Fruit fly (Drosophila melanogaster) whole organism: Measurements from ENCODE around the gene CG43072.

Source experiments
- CG8478 ChIP-seq: fragments of >200 bp; optimal IDR thresholded peaks from 2 replicates; lab custom pipeline; 2018; ENCODE audit warnings: inconsistent platforms
- Dll ChIP-seq: fragments of >200 bp; optimal IDR thresholded peaks from 2 replicates; lab custom pipeline; 2017
- EcR ChIP-seq, 2 experiments: fragments of >200 bp; optimal IDR thresholded peaks; 2 replicates each; lab custom pipeline; 2017; ENCODE audit warnings: missing biosample characterization in 2 of 2, missing genetic modification characterization in 2 of 2, missing genetic modification reagents in 2 of 2
- pan ChIP-seq: fragments of >200 bp; optimal IDR thresholded peaks from 2 replicates; lab custom pipeline; 2017
- psq ChIP-seq: fragments of >200 bp; optimal IDR thresholded peaks from 2 replicates; lab custom pipeline; 2017
- usp ChIP-seq: fragments of >200 bp; optimal IDR thresholded peaks from 2 replicates; lab custom pipeline; 2017; ENCODE audit warnings: missing biosample characterization, missing genetic modification characterization, mixed read lengths

Gene CG43072

DNA sequence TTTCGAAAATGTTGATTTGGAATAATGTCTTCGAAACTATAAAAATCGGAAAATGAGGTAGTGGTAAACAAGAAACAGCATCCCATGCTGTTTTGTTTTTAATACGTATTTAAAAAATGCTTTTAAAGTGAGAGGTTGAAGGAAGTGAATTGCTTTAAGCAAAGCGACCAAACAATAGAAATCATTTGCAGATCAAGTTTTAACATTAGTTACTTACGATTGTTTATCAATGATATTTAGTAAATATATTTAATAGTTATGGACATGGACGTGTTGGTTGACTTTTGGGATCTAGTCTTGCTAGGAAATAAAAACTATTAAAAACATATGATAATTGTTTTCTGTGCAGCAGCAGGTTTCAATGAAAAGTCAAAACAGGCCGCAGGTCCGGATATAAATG is 9.4 kb upstream of the CG43072 start:
- no peak for TF ChIP-seq Dll (lab: Kevin White, UChicago)
- TF ChIP-seq pan (lab: Kevin White, UChicago): no peak

DNA sequence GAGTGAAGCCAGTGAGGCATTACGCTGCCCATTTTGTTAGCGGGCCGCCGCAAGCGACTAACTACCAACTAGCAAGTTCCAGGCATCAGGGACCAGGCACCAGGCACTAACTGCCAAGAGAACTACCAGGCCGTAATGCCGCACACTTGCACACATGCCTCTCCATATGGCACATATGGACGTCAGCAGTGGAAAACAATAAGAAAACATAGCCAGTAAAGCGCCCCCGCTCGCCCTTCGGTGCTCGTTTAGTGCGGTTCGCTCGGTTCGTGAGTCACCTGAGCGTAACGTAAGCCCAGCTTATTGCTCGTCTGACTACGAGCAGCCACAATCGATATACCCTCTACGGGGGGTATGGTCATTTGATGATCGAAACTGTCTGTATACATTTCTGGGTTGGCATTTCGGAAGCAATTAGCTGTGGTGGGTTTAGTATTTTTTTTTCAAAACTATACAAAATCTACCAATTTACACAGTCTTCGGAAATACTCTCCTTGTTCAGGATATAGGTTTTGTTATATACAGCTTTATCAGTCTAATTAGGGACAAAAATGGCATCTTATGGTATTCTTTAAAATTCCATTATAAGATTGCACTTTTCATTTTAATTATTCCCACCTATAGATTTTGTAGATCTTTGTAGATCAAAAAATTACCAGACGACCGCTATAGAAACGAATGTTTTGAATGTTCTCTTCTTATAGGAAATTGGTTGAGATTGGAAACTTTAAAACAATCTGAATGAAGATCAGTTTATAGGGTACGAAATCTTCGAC is 8.7 kb upstream of the CG43072 start:
- TF ChIP-seq Dll (lab: Kevin White, UChicago): no peak
- no peak for TF ChIP-seq usp (GFP tag; lab: Kevin White, UChicago)
- TF ChIP-seq psq (lab: Kevin White, UChicago): no peak
- TF ChIP-seq pan (lab: Kevin White, UChicago): peak; percentile 82
- TF ChIP-seq EcR (GFP tag; optimal IDR thresholded peaks at IDR 0.05; lab: Kevin White, UChicago): no peak
- TF ChIP-seq CG8478 (lab: Kevin White, UChicago): no peak

DNA sequence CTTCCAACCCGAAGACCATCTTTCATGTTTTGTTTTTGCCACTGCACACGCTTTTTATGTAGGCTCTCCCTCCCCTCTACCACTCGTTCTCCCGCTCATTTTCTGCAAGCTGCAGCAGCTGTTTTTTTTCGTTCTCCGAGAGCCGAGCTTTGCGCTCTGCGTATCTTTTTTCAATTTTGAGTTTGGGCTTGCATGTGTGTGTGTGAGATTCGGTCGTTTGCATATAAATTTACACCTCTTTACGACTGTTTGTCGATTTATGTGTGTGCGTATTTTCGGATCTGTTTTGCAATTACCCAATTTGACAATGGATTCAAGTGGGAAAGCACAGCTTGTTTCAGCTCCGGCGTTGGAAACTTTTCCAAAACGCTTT is 8.1 kb upstream of the CG43072 start:
- TF ChIP-seq Dll (lab: Kevin White, UChicago) (peak; percentile 66), EcR (GFP tag; optimal IDR thresholded peaks at IDR 0.05; lab: Kevin White, UChicago) (no peak)

DNA sequence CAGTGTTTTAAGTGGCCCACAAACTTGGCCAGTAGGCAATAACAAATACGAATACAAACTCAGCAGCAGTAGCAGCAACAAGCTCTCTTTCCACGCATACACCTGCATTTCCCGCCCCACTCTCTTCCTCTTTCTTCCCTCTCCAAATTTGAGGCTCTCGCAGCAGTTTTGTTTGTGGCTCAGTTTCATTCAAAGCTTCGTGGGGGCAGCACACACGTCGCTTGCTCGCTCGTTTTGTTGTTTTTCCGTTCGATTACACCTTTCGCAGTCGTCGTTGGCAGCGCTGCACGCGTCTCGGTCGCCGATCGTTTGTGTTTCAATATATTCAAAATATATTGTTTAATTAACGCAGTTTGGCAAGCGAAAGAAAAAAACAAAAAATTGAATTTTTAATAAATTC is 7.0 kb upstream of the CG43072 start:
- TF ChIP-seq Dll (lab: Kevin White, UChicago) (peak; percentile 80), pan (lab: Kevin White, UChicago) (no peak)

DNA sequence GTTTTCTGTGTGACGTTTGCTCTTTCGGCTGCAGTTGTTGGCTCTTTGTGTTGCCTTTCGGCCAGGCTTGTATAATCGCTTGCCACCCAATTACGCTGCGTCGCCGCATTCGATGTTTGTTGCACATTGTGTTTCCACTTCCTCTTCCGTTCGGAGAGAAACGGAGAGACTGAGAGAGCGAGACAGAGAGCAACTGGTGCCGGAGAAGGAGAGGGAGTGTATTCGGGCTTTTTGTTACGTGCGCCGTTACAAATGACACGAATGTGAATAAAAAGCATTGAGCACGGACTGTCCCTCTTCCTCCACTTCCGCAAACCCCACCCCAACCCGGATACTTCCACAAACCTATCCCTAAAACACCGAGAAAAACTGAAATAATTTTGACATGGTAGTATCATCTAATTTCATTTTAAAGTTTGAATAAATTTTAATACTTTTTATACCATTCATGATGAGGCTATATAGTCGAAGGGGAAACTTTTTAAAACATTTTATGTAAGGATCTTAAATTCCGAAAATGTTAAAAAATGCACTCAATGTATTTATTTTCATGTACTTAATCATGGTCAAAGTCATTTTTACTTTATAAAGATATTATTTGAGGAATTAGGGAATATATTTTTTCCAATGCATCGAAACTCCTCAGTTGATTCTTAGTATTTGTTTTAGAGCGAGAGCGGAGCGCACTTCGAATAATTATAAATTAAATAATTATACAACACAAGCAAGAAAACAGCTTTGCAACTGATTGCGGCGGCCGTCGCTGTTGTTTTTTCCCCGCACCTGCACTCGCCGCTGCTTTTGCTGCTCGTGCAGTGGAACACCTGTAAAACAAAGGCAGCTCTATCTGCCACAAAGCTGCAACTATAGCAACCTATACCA is 5.2 kb upstream of the CG43072 start:
- TF ChIP-seq usp (GFP tag; lab: Kevin White, UChicago): no peak
- no peak for TF ChIP-seq CG8478 (lab: Kevin White, UChicago)
- no peak for TF ChIP-seq Dll (lab: Kevin White, UChicago)
- TF ChIP-seq EcR (GFP tag; optimal IDR thresholded peaks at IDR 0.05; lab: Kevin White, UChicago): no peak
- TF ChIP-seq pan (lab: Kevin White, UChicago): no peak
- TF ChIP-seq psq (lab: Kevin White, UChicago): no peak

DNA sequence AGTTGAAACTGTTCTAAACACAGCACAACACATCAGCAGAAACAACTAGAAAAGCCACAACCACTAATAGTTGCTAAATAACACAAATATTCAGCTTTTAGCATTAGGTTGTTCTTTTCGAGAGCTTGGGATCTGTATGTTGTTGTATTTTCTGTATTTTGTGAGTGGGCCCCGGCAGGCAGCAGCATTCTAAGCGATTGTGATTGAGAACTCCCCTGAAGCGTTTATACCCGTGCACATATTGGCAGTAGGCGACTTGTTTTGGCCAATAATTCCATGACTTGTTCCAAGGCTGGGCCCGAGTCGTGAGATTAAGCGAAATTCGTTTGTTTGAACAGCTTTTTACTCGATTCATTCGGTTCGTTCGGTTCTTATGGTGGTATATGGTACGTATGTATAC is 3.7 kb upstream of the CG43072 start:
- TF ChIP-seq psq (lab: Kevin White, UChicago): no peak
- no peak for TF ChIP-seq usp (GFP tag; lab: Kevin White, UChicago)
- no peak for TF ChIP-seq CG8478 (lab: Kevin White, UChicago)

DNA sequence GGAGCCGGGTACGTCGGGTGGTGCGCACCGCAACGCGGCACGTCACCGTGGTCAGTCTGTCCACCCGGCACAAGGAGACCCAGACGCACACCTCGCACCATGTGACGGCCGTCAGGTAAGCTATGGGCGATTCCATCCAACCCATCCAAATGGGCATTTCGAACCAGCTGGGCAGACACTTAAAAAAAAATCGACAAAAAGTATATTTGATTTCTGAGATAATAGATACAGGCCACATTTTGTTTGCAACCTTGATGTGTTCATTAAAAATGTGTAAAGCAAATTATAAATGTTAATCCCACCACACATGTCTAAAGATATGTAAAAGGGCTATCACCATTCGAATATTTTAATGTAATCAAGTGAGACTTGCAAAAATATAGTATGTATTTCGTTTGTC is 1.1 kb upstream of the CG43072 start:
- TF ChIP-seq CG8478 (lab: Kevin White, UChicago): no peak
- TF ChIP-seq psq (lab: Kevin White, UChicago): no peak
- no peak for TF ChIP-seq pan (lab: Kevin White, UChicago)
- no peak for TF ChIP-seq usp (GFP tag; lab: Kevin White, UChicago)

DNA sequence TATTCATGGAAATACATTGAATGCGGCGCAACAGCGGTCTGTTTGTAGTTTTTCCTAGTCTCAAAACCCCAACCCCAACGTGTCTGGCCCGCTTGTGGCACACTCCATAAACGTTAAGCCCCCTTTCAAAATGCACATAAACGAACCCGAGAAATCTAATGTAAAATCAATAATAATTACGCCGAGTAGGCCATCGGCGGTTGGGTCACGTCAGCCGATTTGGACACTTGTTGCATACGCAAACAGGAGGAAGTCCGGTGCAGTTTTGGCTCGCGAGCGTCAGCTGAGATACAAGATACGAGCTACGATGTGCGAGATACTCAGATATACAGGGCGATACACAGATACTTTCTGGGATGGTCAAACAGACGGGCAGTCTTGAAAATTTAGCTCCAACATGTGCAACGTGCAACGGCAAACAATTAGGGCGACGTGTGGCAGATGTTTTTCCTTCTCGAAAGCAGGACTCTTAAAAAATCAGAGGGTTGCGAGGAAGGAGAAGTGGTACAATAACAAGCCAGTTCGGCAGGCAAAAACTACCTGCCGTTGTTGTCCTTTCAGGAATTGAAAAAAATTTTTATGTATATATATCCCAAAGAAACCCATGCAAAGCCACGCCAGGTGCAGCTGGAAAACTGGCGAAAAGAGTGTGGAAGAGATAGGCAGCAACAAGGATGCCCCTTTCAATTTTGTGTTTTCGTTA is 709 bp downstream of the CG43072 start:
- TF ChIP-seq usp (GFP tag; lab: Kevin White, UChicago): no peak
- TF ChIP-seq CG8478 (lab: Kevin White, UChicago): no peak
- TF ChIP-seq pan (lab: Kevin White, UChicago): no peak
- TF ChIP-seq psq (lab: Kevin White, UChicago): no peak
- no peak for TF ChIP-seq EcR (GFP tag; optimal IDR thresholded peaks at IDR 0.05; lab: Kevin White, UChicago)
- no peak for TF ChIP-seq Dll (lab: Kevin White, UChicago)

DNA sequence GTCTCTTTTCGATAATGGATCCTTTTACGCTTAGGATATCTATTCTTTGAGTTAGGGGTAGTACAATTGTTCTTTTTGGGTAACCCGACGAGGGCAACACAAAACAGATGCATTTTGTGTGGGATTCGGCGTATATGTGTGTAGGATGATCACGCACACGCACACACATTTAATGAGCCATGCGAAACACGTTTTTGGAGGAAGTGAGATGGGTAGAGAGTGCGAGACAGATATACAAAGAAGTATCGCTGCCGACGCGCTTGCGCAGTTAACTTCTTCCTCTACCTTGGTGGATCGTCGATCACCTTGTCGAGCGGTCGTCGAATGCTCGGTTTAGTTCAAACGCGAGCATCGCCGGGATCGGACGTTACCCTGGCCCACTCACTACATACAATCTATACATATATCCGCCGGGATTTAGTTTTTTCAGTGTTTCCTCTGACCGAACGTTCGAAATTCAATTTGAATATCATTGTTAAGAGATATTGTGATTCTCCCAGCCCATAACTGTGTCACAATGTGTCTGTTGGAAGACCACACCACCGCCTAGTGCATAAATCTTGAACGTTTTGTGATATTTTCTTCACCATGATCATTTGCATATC is 2.0 kb downstream of the CG43072 start:
- TF ChIP-seq EcR (GFP tag; optimal IDR thresholded peaks at IDR 0.05; lab: Kevin White, UChicago) (no peak), psq (lab: Kevin White, UChicago) (no peak), Dll (lab: Kevin White, UChicago) (no peak), pan (lab: Kevin White, UChicago) (no peak), usp (GFP tag; lab: Kevin White, UChicago) (no peak), CG8478 (lab: Kevin White, UChicago) (no peak)

DNA sequence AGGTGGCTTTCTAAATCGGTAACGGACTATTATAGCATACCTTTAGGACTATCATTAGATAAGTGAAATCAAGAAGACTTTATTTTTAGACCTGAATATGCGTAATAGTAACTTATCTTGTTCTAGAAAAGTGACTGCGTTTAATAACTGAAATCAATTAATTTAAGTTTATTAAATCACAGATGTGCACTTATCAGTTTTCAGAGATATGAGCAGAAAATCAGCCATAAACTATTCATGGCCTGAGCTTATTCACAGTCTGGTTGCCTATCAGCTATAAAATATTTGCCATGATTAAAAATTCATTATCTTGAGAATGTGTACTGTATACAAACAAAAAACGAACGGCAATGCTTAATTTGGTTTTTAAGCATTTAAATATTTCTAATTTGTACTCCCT is 3.8 kb downstream of the CG43072 start:
- TF ChIP-seq Dll (lab: Kevin White, UChicago): no peak
- TF ChIP-seq CG8478 (lab: Kevin White, UChicago): no peak

DNA sequence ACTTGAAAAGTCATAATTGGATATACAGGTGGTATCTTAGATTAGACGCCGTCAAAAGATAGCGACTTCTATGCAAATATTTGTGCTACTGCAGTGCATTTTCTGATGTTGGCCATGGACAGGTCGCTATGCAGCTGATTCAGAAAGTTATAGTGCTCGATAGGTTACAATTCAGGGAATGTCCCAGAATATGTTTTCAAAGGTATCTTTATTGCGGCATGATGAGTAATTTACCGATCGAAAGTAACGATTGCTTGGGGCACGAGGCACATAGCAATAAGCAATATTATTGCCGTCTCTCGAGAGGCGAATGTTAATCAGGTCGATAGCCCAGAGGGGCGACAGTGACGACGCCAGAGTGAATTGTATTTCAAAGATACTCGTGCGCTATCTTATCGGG is 4.4 kb downstream of the CG43072 start:
- TF ChIP-seq CG8478 (lab: Kevin White, UChicago) (no peak), pan (lab: Kevin White, UChicago) (no peak), usp (GFP tag; lab: Kevin White, UChicago) (no peak), EcR (GFP tag; optimal IDR thresholded peaks at IDR 0.05; lab: Kevin White, UChicago) (no peak), psq (lab: Kevin White, UChicago) (no peak), Dll (lab: Kevin White, UChicago) (no peak)
